Fruit fly (Drosophila melanogaster) whole organism, embryonic: ENCODE measurements around the gene CG6901.

Source experiments
- Abd-B ChIP-seq: fragments of 200-800 bp; sonication (Bioruptor generic); optimal IDR thresholded peaks from 2 replicates; lab custom pipeline; 2018; ENCODE audit warnings: missing biosample characterization, mild to moderate bottlenecking, missing genetic modification characterization, moderate library complexity
- Adf1 ChIP-seq: fragments of 200-800 bp; sonication (Bioruptor generic); IDR thresholded peaks from 2 replicates; pipeline ENCODE4 v1.3.6; 2022; ENCODE audit warnings: missing biosample characterization, missing genetic modification characterization
- Bdp1 ChIP-seq: fragments of 200-800 bp; sonication (Bioruptor generic); optimal IDR thresholded peaks from 3 replicates; lab custom pipeline; 2016; ENCODE audit warnings: missing biosample characterization, missing genetic modification characterization
- CG10366 ChIP-seq: fragments of 200-800 bp; sonication (Bioruptor generic); IDR thresholded peaks from 2 replicates; pipeline ENCODE4 v1.3.6; 2022; ENCODE audit warnings: missing biosample characterization, missing genetic modification characterization
- CG11247 ChIP-seq: fragments of 200-800 bp; sonication (Bioruptor generic); IDR thresholded peaks from 2 replicates; pipeline ENCODE4 v1.3.6; 2022; ENCODE audit warnings: missing biosample characterization, missing genetic modification characterization
- CG11560 ChIP-seq: fragments of 200-800 bp; sonication (Bioruptor generic); IDR thresholded peaks from 3 replicates; pipeline ENCODE4 v1.3.6; 2022; ENCODE audit warnings: missing biosample characterization, missing genetic modification characterization
- CG12071 ChIP-seq: fragments of 200-800 bp; sonication (Bioruptor generic); optimal IDR thresholded peaks from 3 replicates; lab custom pipeline; 2018; ENCODE audit warnings: missing biosample characterization, mild to moderate bottlenecking, missing genetic modification characterization
- CG12104 ChIP-seq: fragments of 200-800 bp; sonication (Bioruptor generic); optimal IDR thresholded peaks from 3 replicates; lab custom pipeline; 2016; ENCODE audit warnings: missing biosample characterization, missing genetic modification characterization
- CG12769 ChIP-seq: fragments of 200-800 bp; sonication (Bioruptor generic); optimal IDR thresholded peaks from 2 replicates; lab custom pipeline; 2019; ENCODE audit warnings: missing biosample characterization, mild to moderate bottlenecking, missing genetic modification characterization, moderate library complexity
- CG17361 ChIP-seq: fragments of 200-800 bp; sonication (Bioruptor generic); IDR thresholded peaks from 3 replicates; pipeline ENCODE4 v1.3.6; 2022; ENCODE audit warnings: missing biosample characterization, missing genetic modification characterization
- CG2120 ChIP-seq: fragments of 200-800 bp; sonication (Bioruptor generic); optimal IDR thresholded peaks from 3 replicates; lab custom pipeline; 2016; ENCODE audit warnings: missing biosample characterization, missing genetic modification characterization
- CG34224 ChIP-seq: fragments of 200-800 bp; sonication (Bioruptor generic); IDR thresholded peaks from 3 replicates; pipeline ENCODE4 v1.3.6; 2022; ENCODE audit warnings: missing biosample characterization, missing genetic modification characterization; ENCODE audit not compliant: partially characterized antibody
- CG4707 ChIP-seq: fragments of 200-800 bp; sonication (Bioruptor generic); optimal IDR thresholded peaks from 2 replicates; lab custom pipeline; 2018; ENCODE audit warnings: missing biosample characterization, mild to moderate bottlenecking, missing genetic modification characterization, moderate library complexity
- CG4730 ChIP-seq: fragments of 200-800 bp; sonication (Bioruptor generic); IDR thresholded peaks from 2 replicates; pipeline ENCODE4 v1.3.6; 2022; ENCODE audit warnings: missing biosample characterization, missing genetic modification characterization
- CG6854 ChIP-seq: fragments of 200-800 bp; sonication (Bioruptor generic); optimal IDR thresholded peaks from 3 replicates; lab custom pipeline; 2017; ENCODE audit warnings: missing biosample characterization, mild to moderate bottlenecking, missing genetic modification characterization
- CG7745 ChIP-seq: fragments of 200-800 bp; sonication (Bioruptor generic); optimal IDR thresholded peaks from 2 replicates; lab custom pipeline; 2018; ENCODE audit warnings: missing biosample characterization, mild to moderate bottlenecking, missing genetic modification characterization, moderate library complexity
- CG8924 ChIP-seq: fragments of 200-800 bp; optimal IDR thresholded peaks from 3 replicates; lab custom pipeline; 2019; ENCODE audit warnings: missing biosample characterization, mild to moderate bottlenecking, missing genetic modification characterization, moderate library complexity
- D19A ChIP-seq: fragments of 200-800 bp; optimal IDR thresholded peaks from 3 replicates; lab custom pipeline; 2019; ENCODE audit warnings: missing biosample characterization, mild to moderate bottlenecking, missing genetic modification characterization, moderate library complexity
- D19B ChIP-seq: fragments of 200-800 bp; sonication (Bioruptor generic); optimal IDR thresholded peaks from 2 replicates; lab custom pipeline; 2017; ENCODE audit warnings: missing biosample characterization, mild to moderate bottlenecking, missing genetic modification characterization
- Dfd ChIP-seq, 2 experiments: fragments of >200 bp; optimal IDR thresholded peaks; 2 replicates each; lab custom pipeline; 2017; ENCODE audit warnings: missing biosample characterization in 2 of 2, missing genetic modification characterization in 2 of 2
- Dref ChIP-seq: fragments of 200-800 bp; sonication (Bioruptor generic); IDR thresholded peaks from 2 replicates; pipeline ENCODE4 v1.3.6; 2022; ENCODE audit warnings: missing biosample characterization, missing genetic modification characterization
- ERR ChIP-seq: fragments of 200-800 bp; sonication (Bioruptor generic); optimal IDR thresholded peaks from 2 replicates; lab custom pipeline; 2016; ENCODE audit warnings: missing biosample characterization, missing genetic modification characterization
- HLH3B ChIP-seq: fragments of 200-800 bp; sonication (Bioruptor generic); IDR thresholded peaks from 2 replicates; pipeline ENCODE4 v1.3.6; 2022; ENCODE audit warnings: missing biosample characterization, missing genetic modification characterization
- Lpt ChIP-seq: fragments of >200 bp; optimal IDR thresholded peaks from 2 replicates; lab custom pipeline; 2018; ENCODE audit warnings: missing biosample characterization, missing genetic modification characterization
- Med ChIP-seq: fragments of 200-800 bp; sonication (Bioruptor generic); peaks from one replicate; lab custom pipeline; 2016; ENCODE audit warnings: missing biosample characterization, missing genetic modification characterization, mild to moderate bottlenecking, inconsistent platforms, moderate library complexity
- Mes4 ChIP-seq: fragments of 200-800 bp; sonication (Bioruptor generic); optimal IDR thresholded peaks from 2 replicates; lab custom pipeline; 2016; ENCODE audit warnings: missing biosample characterization, missing genetic modification characterization
- Myb ChIP-seq: fragments of 200-800 bp; sonication (Bioruptor generic); optimal IDR thresholded peaks from 2 replicates; lab custom pipeline; 2016; ENCODE audit warnings: missing biosample characterization, missing genetic modification characterization
- NFAT ChIP-seq: fragments of 200-800 bp; sonication (Bioruptor generic); IDR thresholded peaks from 2 replicates; pipeline ENCODE4 v1.3.6; 2022; ENCODE audit warnings: missing biosample characterization, missing genetic modification characterization
- Poxn ChIP-seq: fragments of 200-800 bp; sonication (Bioruptor generic); IDR thresholded peaks from 2 replicates; pipeline ENCODE4 v1.3.6; 2022; ENCODE audit warnings: missing biosample characterization, missing genetic modification characterization
- ara ChIP-seq: fragments of 200-800 bp; sonication (Bioruptor generic); IDR thresholded peaks from 2 replicates; pipeline ENCODE4 v1.3.6; 2022; ENCODE audit warnings: missing biosample characterization, missing genetic modification characterization
- ato ChIP-seq: fragments of 200-800 bp; sonication (Bioruptor generic); IDR thresholded peaks from 2 replicates; pipeline ENCODE4 v1.3.6; 2022; ENCODE audit warnings: missing biosample characterization, missing genetic modification characterization; ENCODE audit not compliant: partially characterized antibody
- az2 ChIP-seq: fragments of 200-800 bp; sonication (Bioruptor generic); optimal IDR thresholded peaks from 3 replicates; lab custom pipeline; 2016; ENCODE audit warnings: missing biosample characterization, missing genetic modification characterization
- br ChIP-seq: fragments of >200 bp; optimal IDR thresholded peaks from 2 replicates; lab custom pipeline; 2017
- dati ChIP-seq: fragments of 200-800 bp; sonication (Bioruptor generic); IDR thresholded peaks from 2 replicates; pipeline ENCODE4 v1.3.6; 2022; ENCODE audit warnings: missing biosample characterization, missing genetic modification characterization
- dysf ChIP-seq: fragments of 200-800 bp; sonication (Bioruptor generic); IDR thresholded peaks from 3 replicates; pipeline ENCODE4 v1.3.6; 2022; ENCODE audit warnings: missing biosample characterization, missing genetic modification characterization
- emc ChIP-seq: fragments of 200-800 bp; sonication (Bioruptor generic); optimal IDR thresholded peaks from 2 replicates; lab custom pipeline; 2016; ENCODE audit warnings: missing biosample characterization, missing genetic modification characterization
- gt ChIP-seq: fragments of 200-800 bp; sonication (Bioruptor generic); IDR thresholded peaks from 2 replicates; pipeline ENCODE4 v1.3.6; 2022; ENCODE audit warnings: missing biosample characterization, missing genetic modification characterization
- ind ChIP-seq: fragments of 200-800 bp; sonication (Bioruptor generic); optimal IDR thresholded peaks from 3 replicates; lab custom pipeline; 2016; ENCODE audit warnings: missing biosample characterization, missing genetic modification characterization
- jumu ChIP-seq: fragments of 200-800 bp; sonication (Bioruptor generic); optimal IDR thresholded peaks from 3 replicates; lab custom pipeline; 2016; ENCODE audit warnings: missing biosample characterization, missing genetic modification characterization
- maf-S ChIP-seq: fragments of 200-800 bp; sonication (Bioruptor generic); optimal IDR thresholded peaks from 2 replicates; lab custom pipeline; 2016; ENCODE audit warnings: missing biosample characterization, missing genetic modification characterization
- oc ChIP-seq: fragments of 200-800 bp; sonication (Bioruptor generic); optimal IDR thresholded peaks from 2 replicates; lab custom pipeline; 2018; ENCODE audit warnings: missing biosample characterization, mild to moderate bottlenecking, missing genetic modification characterization, moderate library complexity
- org-1 ChIP-seq: fragments of 200-800 bp; sonication (Bioruptor generic); optimal IDR thresholded peaks from 2 replicates; lab custom pipeline; 2017; ENCODE audit warnings: missing biosample characterization, missing genetic modification characterization
- peb ChIP-seq: fragments of 200-800 bp; sonication (Bioruptor generic); IDR thresholded peaks from 2 replicates; pipeline ENCODE4 v1.3.6; 2022; ENCODE audit warnings: missing biosample characterization, missing genetic modification characterization
- pfk ChIP-seq: fragments of 200-800 bp; sonication (Bioruptor generic); optimal IDR thresholded peaks from 2 replicates; lab custom pipeline; 2018; ENCODE audit warnings: missing biosample characterization, mild to moderate bottlenecking, missing genetic modification characterization, moderate library complexity
- pros ChIP-seq: fragments of 200-800 bp; sonication (Bioruptor generic); optimal IDR thresholded peaks from 3 replicates; lab custom pipeline; 2019; ENCODE audit warnings: missing biosample characterization, mild to moderate bottlenecking, missing genetic modification characterization, moderate library complexity
- pum ChIP-seq: fragments of 200-800 bp; sonication (Bioruptor generic); optimal IDR thresholded peaks from 2 replicates; lab custom pipeline; 2016; ENCODE audit warnings: missing biosample characterization, missing genetic modification characterization
- sd ChIP-seq: fragments of 200-800 bp; sonication (Bioruptor generic); optimal IDR thresholded peaks from 3 replicates; lab custom pipeline; 2018; ENCODE audit warnings: missing biosample characterization, mild to moderate bottlenecking, missing genetic modification characterization, moderate library complexity
- sens ChIP-seq: fragments of 200-800 bp; sonication (Bioruptor generic); peaks from one replicate; lab custom pipeline; 2016; ENCODE audit warnings: missing biosample characterization, missing genetic modification characterization
- shn ChIP-seq: fragments of 200-800 bp; sonication (Bioruptor generic); optimal IDR thresholded peaks from 3 replicates; lab custom pipeline; 2016; ENCODE audit warnings: missing biosample characterization, missing genetic modification characterization
- sima ChIP-seq: fragments of 200-800 bp; sonication (Bioruptor generic); optimal IDR thresholded peaks from 2 replicates; lab custom pipeline; 2016; ENCODE audit warnings: missing biosample characterization, missing genetic modification characterization
- tio ChIP-seq: fragments of 200-800 bp; sonication (Bioruptor generic); optimal IDR thresholded peaks from 2 replicates; lab custom pipeline; 2017; ENCODE audit warnings: missing biosample characterization, missing genetic modification characterization, inconsistent platforms
- tup ChIP-seq: fragments of 200-800 bp; sonication (Bioruptor generic); optimal IDR thresholded peaks from 2 replicates; lab custom pipeline; 2016; ENCODE audit warnings: missing biosample characterization, mild to moderate bottlenecking, missing genetic modification characterization, moderate library complexity

Gene CG6901

DNA sequence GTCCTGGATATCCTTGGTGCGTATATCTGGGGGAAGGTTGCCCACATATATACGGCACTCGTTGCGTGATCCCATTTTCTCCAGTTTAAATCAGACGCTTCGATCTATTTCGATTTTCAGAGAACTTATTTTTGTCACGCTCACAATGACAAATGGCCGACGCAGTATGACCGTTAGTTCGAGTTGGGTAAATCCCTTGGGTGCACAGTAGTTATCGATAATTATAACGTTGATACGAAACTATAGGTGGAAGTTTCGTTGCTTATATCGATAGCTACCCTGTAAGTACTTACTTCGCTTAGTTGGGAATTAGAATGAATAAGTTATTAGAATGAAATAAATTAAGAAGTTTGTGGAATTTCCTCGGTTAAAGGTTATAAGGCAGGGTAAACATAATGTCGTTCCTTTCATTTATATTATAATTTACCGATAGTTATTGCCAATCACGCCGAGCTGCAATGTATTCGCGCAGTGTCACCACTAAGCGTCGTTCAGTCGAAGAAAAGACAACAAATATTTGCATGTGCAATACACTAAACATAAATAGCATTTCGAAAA is 18.7 kb downstream of the CG6901 start, which contains the start of the genes SF2 and pad (continued):
- no peak for TF ChIP-seq CG4707 (GFP tag; lab: Kevin White, UChicago)
- no peak for TF ChIP-seq Lpt (GFP tag; lab: Kevin White, UChicago)
- TF ChIP-seq sd: peak; percentile 77
- TF ChIP-seq ara: peak; percentile 58
- peak; percentile 56 for TF ChIP-seq Adf1 (GFP tag; lab: Robert Waterston, UW)
- TF ChIP-seq peb: no peak
- peak; percentile 15 for TF ChIP-seq pros (GFP tag; lab: Kevin White, UChicago)
- peak; percentile 61 for TF ChIP-seq shn (GFP tag; lab: Kevin White, UChicago)
- TF ChIP-seq CG7745 (tag; lab: Kevin White, UChicago): no peak
- peak; percentile 73 for TF ChIP-seq dysf (GFP tag; lab: Robert Waterston, UW)
- 0 out of 2 replicates have a peak, but pooled peaks have one; percentile 60 for TF ChIP-seq CG10366 (GFP tag; lab: Robert Waterston, UW)
- peak; percentile 81 for TF ChIP-seq ind (GFP tag; lab: Kevin White, UChicago)
- 0 out of 2 replicates have a peak, but pooled peaks have one; percentile 39 for TF ChIP-seq CG4730
- TF ChIP-seq jumu (GFP tag; lab: Kevin White, UChicago): peak; percentile 73
- peak; percentile 68; the same call in 1 of the 2 replicates for TF ChIP-seq ato (GFP tag; lab: Robert Waterston, UW)
- TF ChIP-seq sima (GFP tag; lab: Kevin White, UChicago): peak; percentile 42
- peak; percentile 98 for TF ChIP-seq sens (GFP tag; lab: Kevin White, UChicago)
- peak; percentile 56 for TF ChIP-seq Myb (GFP tag; lab: Kevin White, UChicago)
- TF ChIP-seq emc (GFP tag; lab: Kevin White, UChicago): peak; percentile 49
- no peak; the same call in 1 of the 2 replicates for TF ChIP-seq Poxn (GFP tag; lab: Robert Waterston, UW)
- peak; percentile 83 for TF ChIP-seq CG8924 (tag; lab: Kevin White, UChicago)
- TF ChIP-seq tio (GFP tag; lab: Kevin White, UChicago): peak; percentile 44
- TF ChIP-seq CG11560 (tag; lab: Robert Waterston, UW): peak; percentile 52; the same call in 1 of the 3 replicates
- TF ChIP-seq Med: peak; percentile 95
- TF ChIP-seq CG2120 (GFP tag; lab: Kevin White, UChicago): peak; percentile 93
- TF ChIP-seq NFAT: peak; percentile 68
- peak; percentile 64; the same call in 1 of the 2 replicates for TF ChIP-seq CG11247 (GFP tag; lab: Robert Waterston, UW)
- peak; percentile 89 for TF ChIP-seq CG17361 (GFP tag; lab: Robert Waterston, UW)
- peak; percentile 79 for TF ChIP-seq Dref (GFP tag; lab: Robert Waterston, UW)
- no peak for TF ChIP-seq dati (GFP tag; lab: Robert Waterston, UW)
- peak; percentile 82 for TF ChIP-seq CG12104
- TF ChIP-seq maf-S: peak; percentile 66
- TF ChIP-seq Dfd (GFP tag; optimal IDR thresholded peaks at IDR 0.05; lab: Kevin White, UChicago): no peak
- TF ChIP-seq br (lab: Kevin White, UChicago): no peak
- peak; percentile 57 for TF ChIP-seq Mes4 (GFP tag; lab: Kevin White, UChicago)
- TF ChIP-seq pfk (GFP tag; lab: Kevin White, UChicago): peak; percentile 21
- TF ChIP-seq CG12071 (GFP tag; lab: Kevin White, UChicago): no peak
- TF ChIP-seq D19A (tag; lab: Kevin White, UChicago): peak; percentile 25
- peak; percentile 72 for TF ChIP-seq pum (GFP tag; lab: Kevin White, UChicago)
- no peak for TF ChIP-seq org-1
- peak; percentile 17 for TF ChIP-seq oc
- TF ChIP-seq HLH3B (GFP tag; lab: Robert Waterston, UW): peak; percentile 62
- no peak for TF ChIP-seq CG6854 (GFP tag; lab: Kevin White, UChicago)
- peak; percentile 67 for TF ChIP-seq Bdp1
- TF ChIP-seq CG12769 (tag; lab: Kevin White, UChicago): peak; percentile 55
- TF ChIP-seq D19B (GFP tag; lab: Kevin White, UChicago): peak; percentile 93
- TF ChIP-seq Abd-B (GFP tag; lab: Kevin White, UChicago): peak; percentile 84
- TF ChIP-seq gt (GFP tag; lab: Robert Waterston, UW): no peak
- TF ChIP-seq tup (GFP tag; lab: Kevin White, UChicago): peak; percentile 12
- TF ChIP-seq az2 (GFP tag; lab: Kevin White, UChicago): peak; percentile 76
- TF ChIP-seq ERR (GFP tag; lab: Kevin White, UChicago): peak; percentile 57
- TF ChIP-seq CG34224 (GFP tag; lab: Robert Waterston, UW): peak; percentile 92
